Fruit fly (Drosophila melanogaster) whole organism, embryonic: ENCODE results near the gene CG42538.

Experiments
- CG12071 ChIP-seq: fragments of 200-800 bp; sonication (Bioruptor generic); optimal IDR thresholded peaks from 3 replicates; lab custom pipeline; 2018; ENCODE audit warnings: missing biosample characterization, mild to moderate bottlenecking, missing genetic modification characterization
- CG17186 ChIP-seq: fragments of 200-800 bp; sonication (Bioruptor generic); optimal IDR thresholded peaks from 3 replicates; lab custom pipeline; 2017; ENCODE audit warnings: missing biosample characterization, missing genetic modification reagents, missing genetic modification characterization
- CG32767 ChIP-seq: fragments of 200-800 bp; sonication (Bioruptor generic); IDR thresholded peaks from 2 replicates; pipeline ENCODE4 v1.3.6; 2022; ENCODE audit warnings: missing biosample characterization, missing genetic modification characterization
- Elba2 ChIP-seq: fragments of 200-800 bp; sonication (Bioruptor generic); optimal IDR thresholded peaks from 3 replicates; lab custom pipeline; 2016; ENCODE audit warnings: missing biosample characterization, missing genetic modification characterization
- Six4 ChIP-seq: fragments of 200-800 bp; sonication (Bioruptor generic); optimal IDR thresholded peaks from 2 replicates; lab custom pipeline; 2016; ENCODE audit warnings: missing biosample characterization, missing genetic modification characterization
- bbx ChIP-seq: fragments of 200-800 bp; sonication (Bioruptor generic); IDR thresholded peaks from 2 replicates; pipeline ENCODE4 v1.3.6; 2022; ENCODE audit warnings: missing biosample characterization, missing genetic modification characterization; ENCODE audit not compliant: partially characterized antibody
- dati ChIP-seq: fragments of 200-800 bp; sonication (Bioruptor generic); IDR thresholded peaks from 2 replicates; pipeline ENCODE4 v1.3.6; 2022; ENCODE audit warnings: missing biosample characterization, missing genetic modification characterization
- gcm ChIP-seq: fragments of 200-800 bp; sonication (Bioruptor generic); optimal IDR thresholded peaks from 2 replicates; lab custom pipeline; 2019; ENCODE audit warnings: missing biosample characterization, mild to moderate bottlenecking, missing genetic modification characterization, moderate library complexity
- lilli ChIP-seq: fragments of 200-800 bp; sonication (Bioruptor generic); optimal IDR thresholded peaks from 3 replicates; lab custom pipeline; 2016; ENCODE audit warnings: missing biosample characterization, missing genetic modification characterization
- lola ChIP-seq, 3 experiments: fragments of >200 bp in 2 of 3; fragments of 200-800 bp in 1 of 3; sonication (Bioruptor generic) in 1 of 3; optimal IDR thresholded peaks; 2 replicates each; lab custom pipeline; 2017 to 2019; ENCODE audit warnings: missing biosample characterization in 3 of 3, missing genetic modification characterization in 3 of 3, mild to moderate bottlenecking in 1 of 3, moderate library complexity in 1 of 3
- p53 ChIP-seq: fragments of 200-800 bp; sonication (Bioruptor generic); optimal IDR thresholded peaks from 2 replicates; lab custom pipeline; 2016; ENCODE audit warnings: missing biosample characterization, missing genetic modification characterization
- toy ChIP-seq: fragments of 200-800 bp; sonication (Bioruptor generic); IDR thresholded peaks from 2 replicates; pipeline ENCODE4 v1.3.6; 2022; ENCODE audit warnings: missing biosample characterization, missing genetic modification characterization
- wek ChIP-seq: fragments of 200-800 bp; sonication (Bioruptor generic); optimal IDR thresholded peaks from 3 replicates; lab custom pipeline; 2018; ENCODE audit warnings: missing biosample characterization, mild to moderate bottlenecking, missing genetic modification characterization, moderate library complexity
- zfh1 ChIP-seq: fragments of 200-800 bp; sonication (Bioruptor generic); IDR thresholded peaks from 3 replicates; pipeline ENCODE4 v1.3.6; 2022; ENCODE audit warnings: missing biosample characterization, missing genetic modification characterization

dm6 chr3L:15998217-15998616 lies 36.1 kb upstream of the CG42538 start:
- no peak for TF ChIP-seq bbx
- no peak for TF ChIP-seq p53 (GFP tag; lab: Kevin White, UChicago)
- TF ChIP-seq Six4 (GFP tag; lab: Kevin White, UChicago) = no peak
- no peak for TF ChIP-seq zfh1 (GFP tag; lab: Robert Waterston, UW)
- no peak for TF ChIP-seq CG32767 (GFP tag; lab: Robert Waterston, UW)
- no peak for TF ChIP-seq lilli (GFP tag; lab: Kevin White, UChicago)
- TF ChIP-seq lola (GFP tag; optimal IDR thresholded peaks at IDR 0.05; lab: Kevin White, UChicago) = no peak
- TF ChIP-seq CG12071 (GFP tag; lab: Kevin White, UChicago) = no peak
- no peak for TF ChIP-seq Elba2 (GFP tag; lab: Kevin White, UChicago)
- no peak for TF ChIP-seq toy (GFP tag; lab: Robert Waterston, UW)
- TF ChIP-seq CG17186 = no peak
- no peak for TF ChIP-seq dati (GFP tag; lab: Robert Waterston, UW)
- TF ChIP-seq wek (GFP tag; lab: Kevin White, UChicago) = no peak
- no peak for TF ChIP-seq gcm (GFP tag; lab: Kevin White, UChicago)
